Fruit fly (Drosophila melanogaster) whole organism, adult: ENCODE measurements around the gene Fife.

Experiments
- CG11617 ChIP-seq: fragments of 200-800 bp; sonication (Bioruptor generic); optimal IDR thresholded peaks from 2 replicates; lab custom pipeline; 2017; ENCODE audit warnings: mild to moderate bottlenecking, missing biosample characterization, missing genetic modification reagents, missing genetic modification characterization
- CG12768 ChIP-seq: fragments of 200-800 bp; sonication (Bioruptor generic); optimal IDR thresholded peaks from 2 replicates; lab custom pipeline; 2017; ENCODE audit warnings: missing biosample characterization, missing genetic modification characterization, mild to moderate bottlenecking, moderate library complexity, missing genetic modification reagents
- CG14711 ChIP-seq: fragments of 200-800 bp; sonication (Bioruptor generic); optimal IDR thresholded peaks from 2 replicates; lab custom pipeline; 2018; ENCODE audit warnings: missing biosample characterization, mild to moderate bottlenecking, missing genetic modification characterization, moderate library complexity
- CG1620 ChIP-seq: fragments of 200-800 bp; sonication (Bioruptor generic); optimal IDR thresholded peaks from 2 replicates; lab custom pipeline; 2016; ENCODE audit warnings: missing biosample characterization, missing genetic modification characterization
- CG33017 ChIP-seq: fragments of 200-800 bp; sonication (Bioruptor generic); optimal IDR thresholded peaks from 2 replicates; lab custom pipeline; 2018; ENCODE audit warnings: missing biosample characterization, mild to moderate bottlenecking, missing genetic modification characterization, moderate library complexity
- CG7101 ChIP-seq: fragments of 200-800 bp; sonication (Bioruptor generic); optimal IDR thresholded peaks from 2 replicates; lab custom pipeline; 2018; ENCODE audit warnings: missing biosample characterization, mild to moderate bottlenecking, missing genetic modification characterization, moderate library complexity
- Hr96 ChIP-seq: fragments of 200-800 bp; sonication (Bioruptor generic); optimal IDR thresholded peaks from 2 replicates; lab custom pipeline; 2016; ENCODE audit warnings: missing biosample characterization, missing genetic modification characterization
- Mnt ChIP-seq: fragments of 200-800 bp; sonication (Bioruptor generic); optimal IDR thresholded peaks from 2 replicates; lab custom pipeline; 2016; ENCODE audit warnings: missing biosample characterization, mild to moderate bottlenecking, missing genetic modification characterization
- bab1 ChIP-seq: fragments of 200-800 bp; sonication (Bioruptor generic); optimal IDR thresholded peaks from 3 replicates; lab custom pipeline; 2019; ENCODE audit warnings: missing biosample characterization, mild to moderate bottlenecking, missing genetic modification characterization, moderate library complexity
- cnc ChIP-seq, 2 experiments: fragments of >200 bp; optimal IDR thresholded peaks; 2 replicates each; lab custom pipeline; 2017
- kay ChIP-seq: fragments of 200-800 bp; sonication (Bioruptor generic); peaks from one replicate; lab custom pipeline; 2016; ENCODE audit warnings: missing biosample characterization, missing genetic modification characterization, borderline replicate concordance
- ovo ChIP-seq: fragments of 200-800 bp; sonication (Bioruptor generic); optimal IDR thresholded peaks from 2 replicates; lab custom pipeline; 2016; ENCODE audit warnings: missing biosample characterization, missing genetic modification characterization
- tj ChIP-seq: fragments of 200-800 bp; sonication (Bioruptor generic); optimal IDR thresholded peaks from 3 replicates; lab custom pipeline; 2017; ENCODE audit warnings: missing biosample characterization, mild to moderate bottlenecking, missing genetic modification characterization, moderate library complexity

DNA sequence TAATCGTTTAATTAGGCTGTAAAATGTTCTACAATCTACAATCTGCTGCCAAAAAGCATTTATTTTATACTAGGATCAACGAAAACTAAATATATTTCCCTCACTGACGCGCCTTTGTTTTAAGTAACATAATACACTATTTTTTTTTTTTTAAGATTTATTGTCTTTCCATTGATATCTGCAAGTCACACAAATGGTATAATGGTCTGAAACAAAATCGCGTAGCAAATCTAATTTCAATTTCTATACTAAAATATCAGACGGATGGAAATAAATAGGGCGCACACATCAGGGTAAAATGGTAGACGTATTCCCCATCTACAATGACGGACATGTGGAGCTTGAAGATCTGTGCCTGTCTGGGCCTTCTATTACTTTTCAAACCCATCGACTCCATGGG, 28.0 kb upstream of the Fife start, which contains the start of gene Acp62F:
- TF ChIP-seq CG11617 (GFP tag; lab: Kevin White, UChicago) (no peak), ovo (GFP tag; lab: Kevin White, UChicago) (no peak), bab1 (no peak), CG1620 (GFP tag; lab: Kevin White, UChicago) (no peak), CG12768 (GFP tag; lab: Kevin White, UChicago) (no peak), Hr96 (GFP tag; lab: Kevin White, UChicago) (no peak), kay (no peak), Mnt (GFP tag; lab: Kevin White, UChicago) (no peak), CG14711 (tag; lab: Kevin White, UChicago) (no peak), cnc (optimal IDR thresholded peaks at IDR 0.05; lab: Kevin White, UChicago) (no peak), CG7101 (tag; lab: Kevin White, UChicago) (no peak), tj (GFP tag; lab: Kevin White, UChicago) (no peak), CG33017 (no peak)
